Fruit fly (Drosophila melanogaster) S2 (cell line): ENCODE measurements around the gene eRF1.

Source experiments
- CG8478 ChIP-seq: fragments of >200 bp; optimal IDR thresholded peaks from 2 replicates; lab custom pipeline; 2018
- CTCF ChIP-seq, 2 experiments: fragments of >200 bp; optimal IDR thresholded peaks; 2 replicates each; lab custom pipeline; 2018

dm6 chr3L:20397770-20398169 is 49.6 kb downstream of the eRF1 start:
- TF ChIP-seq CTCF (optimal IDR thresholded peaks at IDR 0.05; lab: Kevin White, UChicago) (no peak), CG8478 (no peak)
